Fruit fly (Drosophila melanogaster) whole organism, pupa: ENCODE measurements around the gene Dhc98D.

Source experiments
- CG10348 ChIP-seq: fragments of 200-800 bp; sonication (Bioruptor generic); IDR thresholded peaks from 2 replicates; pipeline ENCODE4 v1.3.6; 2022; ENCODE audit warnings: missing biosample characterization, missing genetic modification characterization
- CG17806 ChIP-seq: fragments of 200-800 bp; sonication (Bioruptor generic); optimal IDR thresholded peaks from 2 replicates; lab custom pipeline; 2018; ENCODE audit warnings: missing biosample characterization, mild to moderate bottlenecking, missing genetic modification characterization, moderate library complexity
- CG8301 ChIP-seq: fragments of 200-800 bp; sonication (Bioruptor generic); optimal IDR thresholded peaks from 2 replicates; lab custom pipeline; 2018; ENCODE audit warnings: missing biosample characterization, mild to moderate bottlenecking, missing genetic modification characterization
- EcR ChIP-seq: fragments of 200-800 bp; sonication (Bioruptor generic); optimal IDR thresholded peaks from 3 replicates; lab custom pipeline; 2019; ENCODE audit warnings: missing biosample characterization, missing genetic modification characterization, mild to moderate bottlenecking, moderate library complexity, missing genetic modification reagents
- rn ChIP-seq: fragments of 200-800 bp; sonication (Bioruptor generic); IDR thresholded peaks from 2 replicates; pipeline ENCODE4 v1.3.6; 2022; ENCODE audit warnings: missing biosample characterization, missing genetic modification characterization

DNA sequence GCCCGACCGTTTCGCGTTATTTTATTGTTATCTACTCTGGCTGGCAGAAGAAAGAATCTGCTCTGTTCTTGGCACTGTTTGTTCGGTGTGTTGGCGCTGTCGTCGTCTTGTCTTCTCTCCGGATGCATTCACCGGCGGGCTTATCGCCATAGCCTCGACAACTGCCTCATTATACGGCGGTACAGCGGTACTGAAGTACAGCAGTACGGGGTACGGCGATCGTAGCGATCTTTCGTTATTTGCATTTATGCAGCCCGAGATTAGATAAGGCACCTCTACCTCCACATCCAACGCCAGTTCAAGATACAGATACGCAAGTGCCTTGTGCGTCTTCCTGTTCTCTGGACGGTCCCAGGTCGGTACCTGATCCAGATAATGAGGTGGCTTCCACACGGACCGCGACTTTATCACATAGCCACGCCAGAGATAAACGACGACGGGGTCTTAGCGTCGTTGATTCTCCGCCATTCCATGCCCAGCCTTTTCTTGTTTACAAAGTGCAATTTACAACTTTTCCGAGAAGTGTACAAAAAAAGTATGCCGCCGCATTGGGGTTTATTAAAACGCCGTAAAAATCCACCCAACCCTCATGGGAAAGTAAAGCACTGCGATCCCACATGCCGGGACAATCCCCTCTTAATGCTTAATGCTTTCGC, 81.5 kb downstream of the Dhc98D start:
- no peak for TF ChIP-seq EcR (GFP tag; lab: Kevin White, UChicago)
- TF ChIP-seq CG10348 (GFP tag; lab: Robert Waterston, UW): no peak
- no peak for TF ChIP-seq rn (GFP tag; lab: Robert Waterston, UW)
- TF ChIP-seq CG17806 (tag; lab: Kevin White, UChicago): no peak
- TF ChIP-seq CG8301: no peak
